Fruit fly (Drosophila melanogaster): ENCODE results near the gene CDK2AP1.

CDK2AP1 gene

dm6 chrX:11147553-11148067 lies 10.0 kb downstream of the CDK2AP1 start (continued):
- TF ChIP-seq disco-r (GFP tag; optimal IDR thresholded peaks at IDR 0.05) (no peak), al (GFP tag; IDR thresholded peaks at IDR 0.05) (no peak), BtbVII (GFP tag; optimal IDR thresholded peaks at IDR 0.05) (no peak), tgo (GFP tag; IDR thresholded peaks at IDR 0.05) (no peak), lmd (GFP tag; IDR thresholded peaks at IDR 0.05) (no peak), gcm (GFP tag; optimal IDR thresholded peaks at IDR 0.05) (no peak), CG34422 (GFP tag; IDR thresholded peaks at IDR 0.05) (peak; percentile 63; the same call in 1 of the 3 replicates), YL-1 (GFP tag; optimal IDR thresholded peaks at IDR 0.05) (no peak), seq (GFP tag; IDR thresholded peaks at IDR 0.05) (no peak), HLH54F (GFP tag; optimal IDR thresholded peaks at IDR 0.05) (no peak), ro (GFP tag; IDR thresholded peaks at IDR 0.05) (no peak), CG1602 (GFP tag; optimal IDR thresholded peaks at IDR 0.05) (no peak), chn (GFP tag; optimal IDR thresholded peaks at IDR 0.05) (no peak), bbx (GFP tag; IDR thresholded peaks at IDR 0.05; ENCODE audit: partially characterized antibody) (no peak), nerfin-1 (tag; optimal IDR thresholded peaks at IDR 0.05) (peak; percentile 64), Xbp1 (GFP tag; optimal IDR thresholded peaks at IDR 0.05) (no peak), Ets65A (GFP tag) (no peak), MESR4 (GFP tag; optimal IDR thresholded peaks at IDR 0.05) (no peak), CG7839 (tag; optimal IDR thresholded peaks at IDR 0.05) (no peak), NK7.1 (GFP tag; optimal IDR thresholded peaks at IDR 0.05) (no peak), wek (GFP tag; optimal IDR thresholded peaks at IDR 0.05) (no peak), br (optimal IDR thresholded peaks at IDR 0.05) (no peak), C15 (GFP tag; IDR thresholded peaks at IDR 0.05) (no peak), lilli (GFP tag; optimal IDR thresholded peaks at IDR 0.05) (no peak), Blimp-1 (GFP tag; optimal IDR thresholded peaks at IDR 0.05) (no peak), fu2 (GFP tag; optimal IDR thresholded peaks at IDR 0.05) (no peak), bigmax (GFP tag; optimal IDR thresholded peaks at IDR 0.05) (peak; percentile 92), Kr (GFP tag; optimal IDR thresholded peaks at IDR 0.05) (no peak), hkb (optimal IDR thresholded peaks at IDR 0.05) (no peak), hkb (GFP tag; IDR thresholded peaks at IDR 0.05) (no peak), Ravus (GFP tag; IDR thresholded peaks at IDR 0.05) (no peak), CG7745 (tag; optimal IDR thresholded peaks at IDR 0.05) (no peak), D19A (tag; optimal IDR thresholded peaks at IDR 0.05) (no peak), hbn (GFP tag; IDR thresholded peaks at IDR 0.05; ENCODE audit: partially characterized antibody) (no peak), CG16813 (GFP tag; IDR thresholded peaks at IDR 0.05; ENCODE audit: partially characterized antibody) (no peak), scrt (GFP tag; optimal IDR thresholded peaks at IDR 0.05) (peak; percentile 12), Dip2 (GFP tag; IDR thresholded peaks at IDR 0.05) (no peak), Six4 (GFP tag; optimal IDR thresholded peaks at IDR 0.05) (no peak), CG18599 (GFP tag; optimal IDR thresholded peaks at IDR 0.05) (no peak), bcd (GFP tag; optimal IDR thresholded peaks at IDR 0.05) (no peak), CG43689 (GFP tag; IDR thresholded peaks at IDR 0.05) (no peak), Bdp1 (GFP tag; optimal IDR thresholded peaks at IDR 0.05) (no peak), cg (GFP tag; optimal IDR thresholded peaks at IDR 0.05) (peak; percentile 83), Antp (GFP tag; optimal IDR thresholded peaks at IDR 0.05) (no peak), pros (GFP tag; optimal IDR thresholded peaks at IDR 0.05) (no peak), B-H1 (GFP tag; IDR thresholded peaks at IDR 0.05) (no peak), chif (GFP tag; optimal IDR thresholded peaks at IDR 0.05) (no peak), Dp (GFP tag; optimal IDR thresholded peaks at IDR 0.05) (peak; percentile 7), Hr51 (GFP tag; optimal IDR thresholded peaks at IDR 0.05) (no peak), CG14965 (GFP tag; optimal IDR thresholded peaks at IDR 0.05; ENCODE audit: borderline replicate concordance) (no peak), CG3726 (GFP tag; IDR thresholded peaks at IDR 0.05) (no peak), E2f2 (GFP tag; IDR thresholded peaks at IDR 0.05) (no peak)

All from whole organism, embryonic.